Fruit fly (Drosophila melanogaster): ENCODE data around the gene CG34241.
A peak's percentile ranks its signal among the peaks of the same experiment; 100 is the strongest.

Gene CG34241

dm6 chr3L:12081679-12082520 lies 45.9 kb upstream of the CG34241 start, which contains the start of gene Sema5c (continued):
- TF ChIP-seq CG16779 (GFP tag; IDR thresholded peaks at IDR 0.05) (peak; percentile 67; the same call in 1 of the 2 replicates), Usf (GFP tag; optimal IDR thresholded peaks at IDR 0.05) (peak; percentile 76), CG17829 (tag; optimal IDR thresholded peaks at IDR 0.05) (peak; percentile 80), inv (GFP tag; IDR thresholded peaks at IDR 0.05; ENCODE audit: partially characterized antibody) (no peak), CG2120 (GFP tag; optimal IDR thresholded peaks at IDR 0.05) (peak; percentile 47), CG2889 (GFP tag; IDR thresholded peaks at IDR 0.05) (no peak), CG10431 (GFP tag; optimal IDR thresholded peaks at IDR 0.05) (no peak), Hmx (GFP tag; optimal IDR thresholded peaks at IDR 0.05) (no peak), CG16813 (GFP tag; IDR thresholded peaks at IDR 0.05; ENCODE audit: partially characterized antibody) (peak; percentile 42; the same call in 1 of the 3 replicates), CG13287 (GFP tag; IDR thresholded peaks at IDR 0.05; ENCODE audit: partially characterized antibody) (peak; percentile 57; the same call in 1 of the 2 replicates), CG6765 (GFP tag; optimal IDR thresholded peaks at IDR 0.05) (peak; percentile 15), emc (GFP tag; optimal IDR thresholded peaks at IDR 0.05) (no peak), NC2α (GFP tag; optimal IDR thresholded peaks at IDR 0.05) (no peak), CkIIα-i1 (GFP tag; IDR thresholded peaks at IDR 0.05) (no peak), Eip74EF (GFP tag; optimal IDR thresholded peaks at IDR 0.05) (no peak), Poxn (GFP tag; IDR thresholded peaks at IDR 0.05) (no peak), CG17912 (GFP tag; optimal IDR thresholded peaks at IDR 0.05) (no peak), Hey (tag; optimal IDR thresholded peaks at IDR 0.05) (peak; percentile 2), CG15479 (GFP tag; optimal IDR thresholded peaks at IDR 0.05) (peak; percentile 83), grn (GFP tag; optimal IDR thresholded peaks at IDR 0.05) (peak; percentile 87), CG9797 (GFP tag; optimal IDR thresholded peaks at IDR 0.05) (no peak), Abd-B (GFP tag; optimal IDR thresholded peaks at IDR 0.05) (peak; percentile 57), CG31365 (tag; optimal IDR thresholded peaks at IDR 0.05) (no peak), btn (GFP tag; optimal IDR thresholded peaks at IDR 0.05) (no peak), Blimp-1 (GFP tag; optimal IDR thresholded peaks at IDR 0.05) (peak; percentile 54), CG13775 (GFP tag; optimal IDR thresholded peaks at IDR 0.05) (peak; percentile 87), oc (tag; optimal IDR thresholded peaks at IDR 0.05) (peak; percentile 50), BEAF-32 (GFP tag; optimal IDR thresholded peaks at IDR 0.05) (no peak), mld (GFP tag; IDR thresholded peaks at IDR 0.05; ENCODE audit: partially characterized antibody) (no peak), Nf-YC (tag; optimal IDR thresholded peaks at IDR 0.05) (peak; percentile 57), CG13296 (GFP tag; optimal IDR thresholded peaks at IDR 0.05) (peak; percentile 35)

dm6 chr3L:12082521-12082841 lies 45.3 kb upstream of the CG34241 start:
- no peak for TF ChIP-seq sens-2 (GFP tag; IDR thresholded peaks at IDR 0.05)
- TF ChIP-seq CG14014 (GFP tag; IDR thresholded peaks at IDR 0.05), result no peak
- TF ChIP-seq CG31224 (GFP tag; IDR thresholded peaks at IDR 0.05), result peak; percentile 24; the same call in 1 of the 2 replicates
- TF ChIP-seq CG2889 (GFP tag; IDR thresholded peaks at IDR 0.05), result 0 out of 3 replicates have a peak, but pooled peaks have one; percentile 32
- TF ChIP-seq otp (GFP tag; IDR thresholded peaks at IDR 0.05), result 0 out of 3 replicates have a peak, but pooled peaks have one; percentile 27
- TF ChIP-seq CG3281 (GFP tag; optimal IDR thresholded peaks at IDR 0.05), result no peak
- peak; percentile 14 for TF ChIP-seq CG9876 (GFP tag; optimal IDR thresholded peaks at IDR 0.05)
- TF ChIP-seq CG18011 (GFP tag; optimal IDR thresholded peaks at IDR 0.05), result no peak
- peak; percentile 85 for TF ChIP-seq Med (GFP tag)
- TF ChIP-seq eyg (GFP tag; optimal IDR thresholded peaks at IDR 0.05), result no peak
- 0 out of 2 replicates have a peak, but pooled peaks have one; percentile 0 for TF ChIP-seq Ada2b (GFP tag; IDR thresholded peaks at IDR 0.05)
- TF ChIP-seq rib (GFP tag; IDR thresholded peaks at IDR 0.05), result peak; percentile 47; the same call in 1 of the 2 replicates
- 0 out of 2 replicates have a peak, but pooled peaks have one; percentile 9 for TF ChIP-seq CG6272 (GFP tag; IDR thresholded peaks at IDR 0.05)
- peak; percentile 63 for TF ChIP-seq chn (GFP tag; optimal IDR thresholded peaks at IDR 0.05)
- TF ChIP-seq NFAT (GFP tag; IDR thresholded peaks at IDR 0.05), result 0 out of 2 replicates have a peak, but pooled peaks have one; percentile 34
- no peak for TF ChIP-seq C15 (GFP tag; IDR thresholded peaks at IDR 0.05)
- peak; percentile 37; the same call in 1 of the 2 replicates for TF ChIP-seq CG17328 (GFP tag; IDR thresholded peaks at IDR 0.05)
- no peak for TF ChIP-seq pb (GFP tag; optimal IDR thresholded peaks at IDR 0.05)
- TF ChIP-seq Doc2 (GFP tag; IDR thresholded peaks at IDR 0.05), result 0 out of 2 replicates have a peak, but pooled peaks have one; percentile 43
- TF ChIP-seq CG34422 (GFP tag; IDR thresholded peaks at IDR 0.05), result 0 out of 3 replicates have a peak, but pooled peaks have one; percentile 13
